Fruit fly (Drosophila melanogaster) whole organism, embryonic: ENCODE data around the gene CG14721.

ENCODE experiments used
- Ada2b ChIP-seq: fragments of 200-800 bp; sonication (Bioruptor generic); IDR thresholded peaks from 2 replicates; pipeline ENCODE4 v1.3.6; 2022; ENCODE audit warnings: missing biosample characterization, missing genetic modification characterization
- Bdp1 ChIP-seq: fragments of 200-800 bp; sonication (Bioruptor generic); optimal IDR thresholded peaks from 3 replicates; lab custom pipeline; 2016; ENCODE audit warnings: missing biosample characterization, missing genetic modification characterization
- CG11696 ChIP-seq: fragments of 200-800 bp; sonication (Bioruptor generic); IDR thresholded peaks from 2 replicates; pipeline ENCODE4 v1.3.6; 2022; ENCODE audit warnings: missing biosample characterization, missing genetic modification characterization
- CG12769 ChIP-seq: fragments of 200-800 bp; sonication (Bioruptor generic); optimal IDR thresholded peaks from 2 replicates; lab custom pipeline; 2019; ENCODE audit warnings: missing biosample characterization, mild to moderate bottlenecking, missing genetic modification characterization, moderate library complexity
- CG17829 ChIP-seq: fragments of 200-800 bp; optimal IDR thresholded peaks from 2 replicates; lab custom pipeline; 2019; ENCODE audit warnings: missing biosample characterization, mild to moderate bottlenecking, missing genetic modification characterization, moderate library complexity
- CG17912 ChIP-seq: fragments of 200-800 bp; sonication (Bioruptor generic); optimal IDR thresholded peaks from 2 replicates; lab custom pipeline; 2018; ENCODE audit warnings: missing biosample characterization, mild to moderate bottlenecking, missing genetic modification characterization
- CG18599 ChIP-seq: fragments of 200-800 bp; sonication (Bioruptor generic); optimal IDR thresholded peaks from 3 replicates; lab custom pipeline; 2017; ENCODE audit warnings: missing biosample characterization, missing genetic modification characterization, mild to moderate bottlenecking, moderate library complexity, missing genetic modification reagents
- CG2120 ChIP-seq: fragments of 200-800 bp; sonication (Bioruptor generic); optimal IDR thresholded peaks from 3 replicates; lab custom pipeline; 2016; ENCODE audit warnings: missing biosample characterization, missing genetic modification characterization
- CG2202 ChIP-seq: fragments of 200-800 bp; sonication (Bioruptor generic); optimal IDR thresholded peaks from 2 replicates; lab custom pipeline; 2018; ENCODE audit warnings: missing biosample characterization, mild to moderate bottlenecking, missing genetic modification characterization
- CG33557 ChIP-seq: fragments of 200-800 bp; sonication (Bioruptor generic); optimal IDR thresholded peaks from 2 replicates; lab custom pipeline; 2019; ENCODE audit warnings: missing biosample characterization, mild to moderate bottlenecking, missing genetic modification characterization, moderate library complexity
- CG4730 ChIP-seq: fragments of 200-800 bp; sonication (Bioruptor generic); IDR thresholded peaks from 2 replicates; pipeline ENCODE4 v1.3.6; 2022; ENCODE audit warnings: missing biosample characterization, missing genetic modification characterization
- CG9932 ChIP-seq: fragments of 200-800 bp; sonication (Bioruptor generic); IDR thresholded peaks from 2 replicates; pipeline ENCODE4 v1.3.6; 2022; ENCODE audit warnings: missing biosample characterization, missing genetic modification characterization
- CoRest ChIP-seq: fragments of 200-800 bp; sonication (Bioruptor generic); optimal IDR thresholded peaks from 3 replicates; lab custom pipeline; 2018; ENCODE audit warnings: missing biosample characterization, mild to moderate bottlenecking, missing genetic modification characterization, moderate library complexity
- Dfd ChIP-seq, 2 experiments: fragments of >200 bp; optimal IDR thresholded peaks; 2 replicates each; lab custom pipeline; 2017; ENCODE audit warnings: missing biosample characterization in 2 of 2, missing genetic modification characterization in 2 of 2
- Drgx ChIP-seq: fragments of 200-800 bp; sonication (Bioruptor generic); IDR thresholded peaks from 2 replicates; pipeline ENCODE4 v1.3.6; 2022; ENCODE audit warnings: missing biosample characterization, missing genetic modification characterization
- Fer3 ChIP-seq: fragments of 200-800 bp; sonication (Bioruptor generic); optimal IDR thresholded peaks from 2 replicates; lab custom pipeline; 2018; ENCODE audit warnings: missing biosample characterization, mild to moderate bottlenecking, missing genetic modification characterization, moderate library complexity
- HmgZ ChIP-seq: fragments of 200-800 bp; sonication (Bioruptor generic); optimal IDR thresholded peaks from 2 replicates; lab custom pipeline; 2018; ENCODE audit warnings: missing biosample characterization, mild to moderate bottlenecking, missing genetic modification characterization
- Hmr ChIP-seq: fragments of 200-800 bp; sonication (Bioruptor generic); optimal IDR thresholded peaks from 3 replicates; lab custom pipeline; 2017; ENCODE audit warnings: mild to moderate bottlenecking, missing biosample characterization, missing genetic modification reagents, missing genetic modification characterization
- Jarid2 ChIP-seq: fragments of 200-800 bp; sonication (Bioruptor generic); optimal IDR thresholded peaks from 3 replicates; lab custom pipeline; 2017; ENCODE audit warnings: mild to moderate bottlenecking, missing biosample characterization, missing genetic modification reagents, missing genetic modification characterization
- MTF-1 ChIP-seq: fragments of 200-800 bp; sonication (Bioruptor generic); optimal IDR thresholded peaks from 2 replicates; lab custom pipeline; 2018; ENCODE audit warnings: missing biosample characterization, mild to moderate bottlenecking, missing genetic modification characterization, borderline replicate concordance
- Med ChIP-seq: fragments of 200-800 bp; sonication (Bioruptor generic); peaks from one replicate; lab custom pipeline; 2016; ENCODE audit warnings: missing biosample characterization, missing genetic modification characterization, mild to moderate bottlenecking, inconsistent platforms, moderate library complexity
- Nf-YB ChIP-seq: fragments of 200-800 bp; sonication (Bioruptor generic); optimal IDR thresholded peaks from 3 replicates; lab custom pipeline; 2019; ENCODE audit warnings: missing biosample characterization, mild to moderate bottlenecking, missing genetic modification characterization, moderate library complexity
- Nf-YC ChIP-seq: fragments of 200-800 bp; optimal IDR thresholded peaks from 3 replicates; lab custom pipeline; 2019; ENCODE audit warnings: missing biosample characterization, mild to moderate bottlenecking, missing genetic modification characterization, moderate library complexity
- Opbp ChIP-seq: fragments of 200-800 bp; sonication (Bioruptor generic); IDR thresholded peaks from 3 replicates; pipeline ENCODE4 v1.3.6; 2022; ENCODE audit warnings: missing biosample characterization, missing genetic modification characterization; ENCODE audit not compliant: partially characterized antibody
- PHDP ChIP-seq: fragments of 200-800 bp; sonication (Bioruptor generic); optimal IDR thresholded peaks from 3 replicates; lab custom pipeline; 2018; ENCODE audit warnings: missing biosample characterization, mild to moderate bottlenecking, missing genetic modification characterization, moderate library complexity
- Pdp1 ChIP-seq, 2 experiments: fragments of 200-800 bp; sonication (Bioruptor generic); optimal IDR thresholded peaks; 3 replicates each; lab custom pipeline; 2016; ENCODE audit warnings: missing biosample characterization in 2 of 2, missing genetic modification characterization in 2 of 2, mild to moderate bottlenecking in 1 of 2, moderate library complexity in 1 of 2
- Ptx1 ChIP-seq: fragments of 200-800 bp; sonication (Bioruptor generic); IDR thresholded peaks from 2 replicates; pipeline ENCODE4 v1.3.6; 2022; ENCODE audit warnings: missing biosample characterization, missing genetic modification characterization
- Ssrp ChIP-seq: fragments of 200-800 bp; sonication (Bioruptor generic); optimal IDR thresholded peaks from 2 replicates; lab custom pipeline; 2018; ENCODE audit warnings: missing biosample characterization, mild to moderate bottlenecking, missing genetic modification characterization, moderate library complexity
- Tbp ChIP-seq: fragments of >200 bp; optimal IDR thresholded peaks from 2 replicates; lab custom pipeline; 2018; ENCODE audit warnings: missing biosample characterization, missing genetic modification characterization
- Vsx1 ChIP-seq: fragments of 200-800 bp; sonication (Bioruptor generic); optimal IDR thresholded peaks from 2 replicates; lab custom pipeline; 2017; ENCODE audit warnings: missing biosample characterization, mild to moderate bottlenecking, missing genetic modification characterization, missing genetic modification reagents
- YL-1 ChIP-seq: fragments of 200-800 bp; sonication (Bioruptor generic); optimal IDR thresholded peaks from 3 replicates; lab custom pipeline; 2017; ENCODE audit warnings: missing biosample characterization, mild to moderate bottlenecking, missing genetic modification characterization
- amos ChIP-seq: fragments of 200-800 bp; sonication (Bioruptor generic); IDR thresholded peaks from 2 replicates; pipeline ENCODE4 v1.3.6; 2022; ENCODE audit warnings: missing biosample characterization, missing genetic modification characterization; ENCODE audit not compliant: partially characterized antibody
- chinmo ChIP-seq: fragments of 200-800 bp; sonication (Bioruptor generic); IDR thresholded peaks from 4 replicates; pipeline ENCODE4 v1.3.6; 2022; ENCODE audit warnings: missing biosample characterization, missing genetic modification characterization; ENCODE audit not compliant: partially characterized antibody
- eve ChIP-seq, 2 experiments: fragments of >200 bp; optimal IDR thresholded peaks; 2 replicates each; lab custom pipeline; 2017; ENCODE audit warnings: missing biosample characterization in 2 of 2, missing genetic modification characterization in 2 of 2
- exex ChIP-seq: fragments of 200-800 bp; sonication (Bioruptor generic); optimal IDR thresholded peaks from 4 replicates; lab custom pipeline; 2018; ENCODE audit warnings: missing biosample characterization, mild to moderate bottlenecking, missing genetic modification characterization, moderate library complexity
- ftz-f1 ChIP-seq: fragments of 200-800 bp; sonication (Bioruptor generic); optimal IDR thresholded peaks from 2 replicates; lab custom pipeline; 2016; ENCODE audit warnings: missing biosample characterization, missing genetic modification characterization
- her ChIP-seq: fragments of 200-800 bp; sonication (Bioruptor generic); optimal IDR thresholded peaks from 2 replicates; lab custom pipeline; 2016; ENCODE audit warnings: missing biosample characterization, missing genetic modification characterization
- pan ChIP-seq, 4 experiments: fragments of >200 bp in 3 of 4; fragments of 200-800 bp in 1 of 4; sonication (Bioruptor generic) in 1 of 4; optimal IDR thresholded peaks in 3 of 4; IDR thresholded peaks in 1 of 4; 2 replicates each; pipeline versions ENCODE4 v1.3.6 to Lab custom; 2017 to 2022; ENCODE audit warnings: missing biosample characterization in 2 of 4, missing genetic modification characterization in 2 of 4, mixed read lengths in 1 of 4
- pnt ChIP-seq: fragments of 200-800 bp; sonication (Bioruptor generic); optimal IDR thresholded peaks from 3 replicates; lab custom pipeline; 2016; ENCODE audit warnings: missing biosample characterization, missing genetic modification characterization
- pzg ChIP-seq: fragments of 200-800 bp; sonication (Bioruptor generic); optimal IDR thresholded peaks from 3 replicates; lab custom pipeline; 2018; ENCODE audit warnings: missing biosample characterization, mild to moderate bottlenecking, missing genetic modification characterization, moderate library complexity
- sd ChIP-seq: fragments of 200-800 bp; sonication (Bioruptor generic); optimal IDR thresholded peaks from 3 replicates; lab custom pipeline; 2018; ENCODE audit warnings: missing biosample characterization, mild to moderate bottlenecking, missing genetic modification characterization, moderate library complexity
- slou ChIP-seq: fragments of 200-800 bp; sonication (Bioruptor generic); optimal IDR thresholded peaks from 3 replicates; lab custom pipeline; 2016; ENCODE audit warnings: missing biosample characterization, missing genetic modification characterization
- sr ChIP-seq: fragments of 200-800 bp; sonication (Bioruptor generic); IDR thresholded peaks from 3 replicates; pipeline ENCODE4 v1.3.6; 2022; ENCODE audit warnings: missing biosample characterization, missing genetic modification characterization
- sug ChIP-seq: fragments of 200-800 bp; optimal IDR thresholded peaks from 2 replicates; lab custom pipeline; 2019; ENCODE audit warnings: missing biosample characterization, mild to moderate bottlenecking, missing genetic modification characterization, moderate library complexity
- tup ChIP-seq: fragments of 200-800 bp; sonication (Bioruptor generic); optimal IDR thresholded peaks from 2 replicates; lab custom pipeline; 2016; ENCODE audit warnings: missing biosample characterization, mild to moderate bottlenecking, missing genetic modification characterization, moderate library complexity
- twi ChIP-seq: fragments of 200-800 bp; optimal IDR thresholded peaks from 2 replicates; lab custom pipeline; 2019; ENCODE audit warnings: missing biosample characterization, mild to moderate bottlenecking, missing genetic modification characterization, moderate library complexity
- yki ChIP-seq: fragments of >200 bp; optimal IDR thresholded peaks from 3 replicates; lab custom pipeline; 2018
- z ChIP-seq: fragments of 200-800 bp; sonication (Bioruptor generic); IDR thresholded peaks from 3 replicates; pipeline ENCODE4 v1.3.6; 2022; ENCODE audit warnings: missing biosample characterization, missing genetic modification characterization
- zfh2 ChIP-seq: fragments of 200-800 bp; sonication (Bioruptor generic); optimal IDR thresholded peaks from 2 replicates; lab custom pipeline; 2016; ENCODE audit warnings: missing biosample characterization, missing genetic modification characterization

The CG14721 gene

DNA sequence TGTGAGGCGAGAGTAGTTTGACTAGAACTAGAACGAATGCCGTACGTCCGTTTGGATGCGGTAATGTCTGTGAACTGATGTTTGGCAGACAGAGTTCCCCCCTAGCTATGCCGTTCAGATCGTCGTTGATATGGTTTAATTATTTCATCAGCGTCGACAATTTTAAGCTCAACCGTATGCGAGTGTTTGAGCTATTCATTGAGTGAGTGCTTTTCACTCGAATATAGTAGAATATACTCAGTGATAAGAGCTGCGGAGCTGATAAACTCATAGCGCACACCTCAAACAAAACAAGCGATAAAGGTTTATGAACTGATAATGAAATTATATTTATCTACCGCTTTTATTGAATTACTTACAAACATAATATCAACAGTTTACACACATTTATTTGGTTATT lies 47.2 kb upstream of the CG14721 start, which contains the start of gene CG6834 (continued):
- no peak for TF ChIP-seq Jarid2 (GFP tag; lab: Kevin White, UChicago)
- no peak for TF ChIP-seq Ptx1
- peak in 1 of 2 experiments; percentile 45 for TF ChIP-seq eve (GFP tag; optimal IDR thresholded peaks at IDR 0.05; lab: Kevin White, UChicago)
- TF ChIP-seq Vsx1 = no peak
- TF ChIP-seq CG17829 (tag; lab: Kevin White, UChicago) = no peak
- no peak for TF ChIP-seq YL-1 (GFP tag; lab: Kevin White, UChicago)
- no peak for TF ChIP-seq MTF-1 (GFP tag; lab: Kevin White, UChicago)
- TF ChIP-seq CG33557 = peak; percentile 53

DNA sequence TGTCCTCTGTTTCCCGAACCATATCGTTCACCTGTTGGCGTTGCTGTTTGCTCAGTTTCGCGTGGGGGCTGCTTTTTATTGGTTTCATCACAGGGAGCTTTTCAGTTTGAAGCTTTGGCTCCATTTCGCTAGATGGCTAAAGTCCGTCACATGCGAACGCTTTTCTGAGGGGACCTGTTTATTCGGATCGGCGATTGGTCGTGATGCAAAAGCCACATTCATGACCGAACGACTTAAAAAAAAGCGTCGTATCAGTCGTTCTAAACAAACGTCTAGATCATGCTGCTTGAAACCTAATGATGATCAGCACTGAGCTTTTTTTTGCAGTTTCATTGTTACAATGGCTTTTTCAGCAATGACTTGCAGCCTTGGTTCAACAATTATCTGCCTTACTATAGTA lies 45.3 kb upstream of the CG14721 start, which contains the start of gene CG6908:
TSS of gene CG6908 (minus strand) at position 152 of the 400 bp plus-strand sequence.
- TF ChIP-seq CG17912 (GFP tag; lab: Kevin White, UChicago) = no peak
- no peak for TF ChIP-seq CoRest
- no peak for TF ChIP-seq pnt
- TF ChIP-seq Drgx (GFP tag; lab: Robert Waterston, UW) = 0 out of 2 replicates have a peak, but pooled peaks have one; percentile 11
- peak in 1 of 2 experiments; percentile 46 for TF ChIP-seq Pdp1 (GFP tag; optimal IDR thresholded peaks at IDR 0.05; lab: Kevin White, UChicago)
- no peak for TF ChIP-seq Ssrp
- TF ChIP-seq twi = no peak
- TF ChIP-seq yki (lab: Kevin White, UChicago) = no peak
- peak; percentile 99 for TF ChIP-seq sug (tag; lab: Kevin White, UChicago)
- TF ChIP-seq PHDP (tag; lab: Kevin White, UChicago) = peak; percentile 11
- TF ChIP-seq pan (optimal IDR thresholded peaks at IDR 0.05; lab: Kevin White, UChicago) = no peak
- peak in 1 of 2 experiments; percentile 24 for TF ChIP-seq pan (GFP tag; optimal IDR thresholded peaks at IDR 0.05 in 1 of 2, IDR thresholded peaks at IDR 0.05 in 1 of 2)
- peak; percentile 50 for TF ChIP-seq her (GFP tag; lab: Kevin White, UChicago)
- peak; percentile 84 for TF ChIP-seq Nf-YC (tag; lab: Kevin White, UChicago)
- no peak for TF ChIP-seq CG11696
- TF ChIP-seq CG12769 = peak; percentile 56
- TF ChIP-seq zfh2 (GFP tag; lab: Kevin White, UChicago) = no peak
- peak; percentile 83 for TF ChIP-seq Nf-YB (GFP tag; lab: Kevin White, UChicago)
- TF ChIP-seq CG4730 (GFP tag; lab: Robert Waterston, UW) = no peak
- TF ChIP-seq CG2120 (GFP tag; lab: Kevin White, UChicago) = no peak
- TF ChIP-seq HmgZ (tag; lab: Kevin White, UChicago) = peak; percentile 44
- TF ChIP-seq slou (GFP tag; lab: Kevin White, UChicago) = no peak
- TF ChIP-seq Opbp (GFP tag; lab: Robert Waterston, UW) = no peak
- TF ChIP-seq pzg (GFP tag; lab: Kevin White, UChicago) = no peak
- TF ChIP-seq Hmr (GFP tag; lab: Kevin White, UChicago) = peak; percentile 7
- TF ChIP-seq chinmo (GFP tag; lab: Robert Waterston, UW) = peak; percentile 91; the same call in 3 of the 4 replicates
- no peak for TF ChIP-seq CG9932 (GFP tag; lab: Robert Waterston, UW)
- TF ChIP-seq Med (GFP tag; lab: Kevin White, UChicago) = no peak
- peak; percentile 21; the same call in 1 of the 2 replicates for TF ChIP-seq amos (GFP tag; lab: Robert Waterston, UW)
- TF ChIP-seq sd = peak; percentile 34
- no peak for TF ChIP-seq Ada2b (GFP tag; lab: Robert Waterston, UW)
- no peak for TF ChIP-seq Bdp1 (GFP tag; lab: Kevin White, UChicago)
- no peak for TF ChIP-seq Tbp (GFP tag; lab: Kevin White, UChicago)
- TF ChIP-seq z (GFP tag; lab: Robert Waterston, UW) = no peak
- TF ChIP-seq ftz-f1 (GFP tag; lab: Kevin White, UChicago) = peak; percentile 1
- TF ChIP-seq Fer3 (tag; lab: Kevin White, UChicago) = peak; percentile 27
- TF ChIP-seq tup (GFP tag; lab: Kevin White, UChicago) = no peak
- peak; percentile 68 for TF ChIP-seq exex
- TF ChIP-seq sr (GFP tag; lab: Robert Waterston, UW) = no peak
- TF ChIP-seq CG2202 (tag; lab: Kevin White, UChicago) = no peak
- TF ChIP-seq Dfd (GFP tag; optimal IDR thresholded peaks at IDR 0.05; lab: Kevin White, UChicago) = no peak
- peak; percentile 10 for TF ChIP-seq CG18599
